Worm (Caenorhabditis elegans) whole organism, L2 larva: ENCODE measurements around the gene T16G12.1.

Experiments used
- aly-2 ChIP-seq: fragments of 150-350 bp; optimal IDR thresholded peaks from 2 replicates; lab custom pipeline; 2014; ENCODE audit warnings: missing biosample characterization, missing genetic modification characterization
- elt-3 ChIP-seq: sonication (generic microtip); optimal IDR thresholded peaks from 2 replicates; lab custom pipeline; 2017; ENCODE audit warnings: missing biosample characterization, missing genetic modification characterization
- fos-1 ChIP-seq: fragments of 150-350 bp; optimal IDR thresholded peaks from 2 replicates; lab custom pipeline; 2014; ENCODE audit warnings: missing biosample characterization, missing genetic modification characterization
- nhr-25 ChIP-seq: fragments of 150-350 bp; sonication (generic microtip); optimal IDR thresholded peaks from 3 replicates; lab custom pipeline; 2014; ENCODE audit warnings: missing biosample characterization, missing genetic modification characterization
- peb-1 ChIP-seq: fragments of 150-350 bp; optimal IDR thresholded peaks from 2 replicates; lab custom pipeline; 2014; ENCODE audit warnings: missing biosample characterization, missing genetic modification characterization
- snpc-4 ChIP-seq: fragments of 150-350 bp; optimal IDR thresholded peaks from 2 replicates; lab custom pipeline; 2014; ENCODE audit warnings: missing biosample characterization, missing genetic modification characterization

- no peak for TF ChIP-seq snpc-4
- TF ChIP-seq aly-2 (tag; lab: Kevin White, UChicago) = no peak
- no peak for TF ChIP-seq nhr-25
- TF ChIP-seq elt-3 (tag; lab: Kevin White, UChicago) = no peak
- TF ChIP-seq fos-1 (tag; lab: Kevin White, UChicago) = no peak
- TF ChIP-seq peb-1 = no peak
Measured at ce11 chrIII:10012136-10012535, 37.5 kb downstream of the T16G12.1 start, which contains the start of gene C05B5.16.
